Fruit fly (Drosophila melanogaster) whole organism, embryonic: ENCODE measurements around the gene CG4230.
A peak's percentile ranks its signal among the peaks of the same experiment; 100 is the strongest.

Source experiments
- Antp ChIP-seq: fragments of 200-800 bp; sonication (Bioruptor generic); optimal IDR thresholded peaks from 3 replicates; lab custom pipeline; 2016; ENCODE audit warnings: missing biosample characterization, missing genetic modification characterization
- B-H1 ChIP-seq: fragments of 200-800 bp; sonication (Bioruptor generic); IDR thresholded peaks from 3 replicates; pipeline ENCODE4 v1.3.6; 2022; ENCODE audit warnings: missing biosample characterization, missing genetic modification characterization
- BEAF-32 ChIP-seq: fragments of 200-800 bp; sonication (Bioruptor generic); optimal IDR thresholded peaks from 3 replicates; lab custom pipeline; 2017; ENCODE audit warnings: missing biosample characterization, missing genetic modification characterization, mild to moderate bottlenecking, moderate library complexity, missing genetic modification reagents
- CG10543 ChIP-seq: fragments of 200-800 bp; sonication (Bioruptor generic); optimal IDR thresholded peaks from 3 replicates; lab custom pipeline; 2017; ENCODE audit warnings: missing biosample characterization, mild to moderate bottlenecking, missing genetic modification characterization, moderate library complexity
- CG11456 ChIP-seq: fragments of 200-800 bp; sonication (Bioruptor generic); IDR thresholded peaks from 3 replicates; pipeline ENCODE4 v1.3.6; 2022; ENCODE audit warnings: missing biosample characterization, missing genetic modification characterization
- CG12391 ChIP-seq: fragments of 200-800 bp; sonication (Bioruptor generic); optimal IDR thresholded peaks from 3 replicates; lab custom pipeline; 2018; ENCODE audit warnings: missing biosample characterization, mild to moderate bottlenecking, missing genetic modification characterization, moderate library complexity
- CG12769 ChIP-seq: fragments of 200-800 bp; sonication (Bioruptor generic); optimal IDR thresholded peaks from 2 replicates; lab custom pipeline; 2019; ENCODE audit warnings: missing biosample characterization, mild to moderate bottlenecking, missing genetic modification characterization, moderate library complexity
- CG13287 ChIP-seq: fragments of 200-800 bp; sonication (Bioruptor generic); IDR thresholded peaks from 2 replicates; pipeline ENCODE4 v1.3.6; 2022; ENCODE audit warnings: missing biosample characterization, missing genetic modification characterization; ENCODE audit not compliant: partially characterized antibody
- CG1603 ChIP-seq: fragments of 200-800 bp; sonication (Bioruptor generic); optimal IDR thresholded peaks from 2 replicates; lab custom pipeline; 2019; ENCODE audit warnings: missing biosample characterization, mild to moderate bottlenecking, missing genetic modification characterization, moderate library complexity
- CG18619 ChIP-seq: fragments of 200-800 bp; sonication (Bioruptor generic); optimal IDR thresholded peaks from 3 replicates; lab custom pipeline; 2017; ENCODE audit warnings: missing biosample characterization, mild to moderate bottlenecking, missing genetic modification characterization
- CG2116 ChIP-seq: fragments of 200-800 bp; sonication (Bioruptor generic); optimal IDR thresholded peaks from 3 replicates; lab custom pipeline; 2018; ENCODE audit warnings: missing biosample characterization, mild to moderate bottlenecking, missing genetic modification characterization
- CG2120 ChIP-seq: fragments of 200-800 bp; sonication (Bioruptor generic); optimal IDR thresholded peaks from 3 replicates; lab custom pipeline; 2016; ENCODE audit warnings: missing biosample characterization, missing genetic modification characterization
- CG2678 ChIP-seq: fragments of 200-800 bp; sonication (Bioruptor generic); optimal IDR thresholded peaks from 3 replicates; lab custom pipeline; 2019; ENCODE audit warnings: missing biosample characterization, mild to moderate bottlenecking, missing genetic modification characterization, moderate library complexity
- CG2712 ChIP-seq: fragments of 200-800 bp; optimal IDR thresholded peaks from 3 replicates; lab custom pipeline; 2019; ENCODE audit warnings: missing biosample characterization, mild to moderate bottlenecking, missing genetic modification characterization, moderate library complexity
- CG30020 ChIP-seq: fragments of 200-800 bp; optimal IDR thresholded peaks from 2 replicates; lab custom pipeline; 2019; ENCODE audit warnings: missing biosample characterization, mild to moderate bottlenecking, missing genetic modification characterization, moderate library complexity
- CG30431 ChIP-seq: fragments of 200-800 bp; sonication (Bioruptor generic); optimal IDR thresholded peaks from 2 replicates; lab custom pipeline; 2017; ENCODE audit warnings: missing biosample characterization, missing genetic modification characterization
- CG32772 ChIP-seq: fragments of 200-800 bp; sonication (Bioruptor generic); IDR thresholded peaks from 2 replicates; pipeline ENCODE4 v1.3.6; 2022; ENCODE audit warnings: missing biosample characterization, missing genetic modification characterization
- CG42726 ChIP-seq: fragments of 200-800 bp; sonication (Bioruptor generic); IDR thresholded peaks from 2 replicates; pipeline ENCODE4 v1.3.6; 2022; ENCODE audit warnings: missing biosample characterization, missing genetic modification characterization; ENCODE audit not compliant: partially characterized antibody
- CG43689 ChIP-seq: fragments of 200-800 bp; sonication (Bioruptor generic); IDR thresholded peaks from 2 replicates; pipeline ENCODE4 v1.3.6; 2022; ENCODE audit warnings: missing biosample characterization, missing genetic modification characterization
- CG5953 ChIP-seq: fragments of 200-800 bp; sonication (Bioruptor generic); IDR thresholded peaks from 2 replicates; pipeline ENCODE4 v1.3.6; 2022; ENCODE audit warnings: missing biosample characterization, missing genetic modification characterization
- CG7745 ChIP-seq: fragments of 200-800 bp; sonication (Bioruptor generic); optimal IDR thresholded peaks from 2 replicates; lab custom pipeline; 2018; ENCODE audit warnings: missing biosample characterization, mild to moderate bottlenecking, missing genetic modification characterization, moderate library complexity
- CG8388 ChIP-seq: fragments of 200-800 bp; sonication (Bioruptor generic); optimal IDR thresholded peaks from 2 replicates; lab custom pipeline; 2019; ENCODE audit warnings: missing biosample characterization, mild to moderate bottlenecking, missing genetic modification characterization, moderate library complexity
- CG9437 ChIP-seq: fragments of 200-800 bp; sonication (Bioruptor generic); optimal IDR thresholded peaks from 2 replicates; lab custom pipeline; 2018; ENCODE audit warnings: missing biosample characterization, mild to moderate bottlenecking, missing genetic modification characterization
- Dll ChIP-seq: fragments of 200-800 bp; sonication (Bioruptor generic); IDR thresholded peaks from 4 replicates; pipeline ENCODE4 v1.3.6; 2022; ENCODE audit warnings: missing biosample characterization, missing genetic modification characterization; ENCODE audit not compliant: partially characterized antibody
- Doc2 ChIP-seq: fragments of 200-800 bp; sonication (Bioruptor generic); IDR thresholded peaks from 2 replicates; pipeline ENCODE4 v1.3.6; 2022; ENCODE audit warnings: missing biosample characterization, missing genetic modification characterization
- Ets97D ChIP-seq: fragments of 200-800 bp; sonication (Bioruptor generic); optimal IDR thresholded peaks from 3 replicates; lab custom pipeline; 2016; ENCODE audit warnings: missing biosample characterization, missing genetic modification characterization
- Gug ChIP-seq: fragments of 200-800 bp; sonication (Bioruptor generic); IDR thresholded peaks from 4 replicates; pipeline ENCODE4 v1.3.6; 2022; ENCODE audit warnings: missing biosample characterization, missing genetic modification characterization
- HLH54F ChIP-seq: fragments of 200-800 bp; sonication (Bioruptor generic); optimal IDR thresholded peaks from 3 replicates; lab custom pipeline; 2016; ENCODE audit warnings: missing biosample characterization, missing genetic modification characterization
- Lpt ChIP-seq: fragments of >200 bp; optimal IDR thresholded peaks from 2 replicates; lab custom pipeline; 2018; ENCODE audit warnings: missing biosample characterization, missing genetic modification characterization
- MBD-R2 ChIP-seq: fragments of 200-800 bp; sonication (Bioruptor generic); IDR thresholded peaks from 2 replicates; pipeline ENCODE4 v1.3.6; 2022; ENCODE audit warnings: missing biosample characterization, missing genetic modification characterization
- MTF-1 ChIP-seq: fragments of 200-800 bp; sonication (Bioruptor generic); optimal IDR thresholded peaks from 2 replicates; lab custom pipeline; 2018; ENCODE audit warnings: missing biosample characterization, mild to moderate bottlenecking, missing genetic modification characterization, borderline replicate concordance
- Max ChIP-seq: fragments of 200-800 bp; sonication (Bioruptor generic); optimal IDR thresholded peaks from 2 replicates; lab custom pipeline; 2016; ENCODE audit warnings: missing biosample characterization, mild to moderate bottlenecking, missing genetic modification characterization
- NFAT ChIP-seq: fragments of 200-800 bp; sonication (Bioruptor generic); IDR thresholded peaks from 2 replicates; pipeline ENCODE4 v1.3.6; 2022; ENCODE audit warnings: missing biosample characterization, missing genetic modification characterization
- Nf-YA ChIP-seq: fragments of 200-800 bp; sonication (Bioruptor generic); IDR thresholded peaks from 2 replicates; pipeline ENCODE4 v1.3.6; 2022; ENCODE audit warnings: missing biosample characterization, missing genetic modification characterization
- Rfx ChIP-seq: fragments of 200-800 bp; sonication (Bioruptor generic); IDR thresholded peaks from 2 replicates; pipeline ENCODE4 v1.3.6; 2022; ENCODE audit warnings: missing biosample characterization, missing genetic modification characterization
- cas ChIP-seq: fragments of 200-800 bp; sonication (Bioruptor generic); IDR thresholded peaks from 2 replicates; pipeline ENCODE4 v1.3.6; 2022; ENCODE audit warnings: missing biosample characterization, missing genetic modification characterization
- caup ChIP-seq: fragments of 200-800 bp; sonication (Bioruptor generic); optimal IDR thresholded peaks from 3 replicates; lab custom pipeline; 2017; ENCODE audit warnings: missing biosample characterization, mild to moderate bottlenecking, missing genetic modification characterization, moderate library complexity; ENCODE audit not compliant: severe bottlenecking
- corto ChIP-seq: fragments of 200-800 bp; sonication (Bioruptor generic); optimal IDR thresholded peaks from 2 replicates; lab custom pipeline; 2016; ENCODE audit warnings: missing biosample characterization, mild to moderate bottlenecking, missing genetic modification characterization, moderate library complexity
- da ChIP-seq: fragments of 200-800 bp; sonication (Bioruptor generic); optimal IDR thresholded peaks from 2 replicates; lab custom pipeline; 2016; ENCODE audit warnings: missing biosample characterization, missing genetic modification characterization
- dmrt99B ChIP-seq: fragments of 200-800 bp; sonication (Bioruptor generic); optimal IDR thresholded peaks from 2 replicates; lab custom pipeline; 2018; ENCODE audit warnings: missing biosample characterization, mild to moderate bottlenecking, missing genetic modification characterization, moderate library complexity
- lab ChIP-seq: fragments of 200-800 bp; sonication (Bioruptor generic); optimal IDR thresholded peaks from 3 replicates; lab custom pipeline; 2017; ENCODE audit warnings: missing biosample characterization, missing genetic modification characterization, mild to moderate bottlenecking, moderate library complexity, missing genetic modification reagents
- nerfin-1 ChIP-seq: fragments of 200-800 bp; sonication (Bioruptor generic); optimal IDR thresholded peaks from 3 replicates; lab custom pipeline; 2019; ENCODE audit warnings: missing biosample characterization, mild to moderate bottlenecking, missing genetic modification characterization, moderate library complexity
- onecut ChIP-seq: fragments of 200-800 bp; sonication (Bioruptor generic); IDR thresholded peaks from 2 replicates; pipeline ENCODE4 v1.3.6; 2022; ENCODE audit warnings: missing biosample characterization, missing genetic modification characterization
- pnt ChIP-seq: fragments of 200-800 bp; sonication (Bioruptor generic); optimal IDR thresholded peaks from 3 replicates; lab custom pipeline; 2016; ENCODE audit warnings: missing biosample characterization, missing genetic modification characterization
- rib ChIP-seq: fragments of 200-800 bp; sonication (Bioruptor generic); IDR thresholded peaks from 2 replicates; pipeline ENCODE4 v1.3.6; 2022; ENCODE audit warnings: missing biosample characterization, missing genetic modification characterization
- trh ChIP-seq: fragments of 200-800 bp; sonication (Bioruptor generic); optimal IDR thresholded peaks from 2 replicates; lab custom pipeline; 2016; ENCODE audit warnings: missing biosample characterization, missing genetic modification characterization
- tup ChIP-seq: fragments of 200-800 bp; sonication (Bioruptor generic); optimal IDR thresholded peaks from 2 replicates; lab custom pipeline; 2016; ENCODE audit warnings: missing biosample characterization, mild to moderate bottlenecking, missing genetic modification characterization, moderate library complexity

Gene CG4230

dm6 chr2L:5085561-5085960 is 10.5 kb upstream of the CG4230 start (continued):
- TF ChIP-seq lab (peak; percentile 37), CG8388 (GFP tag; lab: Kevin White, UChicago) (peak; percentile 16), Gug (GFP tag; lab: Robert Waterston, UW) (no peak), CG12391 (tag; lab: Kevin White, UChicago) (peak; percentile 21), CG2712 (tag; lab: Kevin White, UChicago) (peak; percentile 8)

dm6 chr2L:5086905-5087522 is 9.0 kb upstream of the CG4230 start:
- TF ChIP-seq tup (GFP tag; lab: Kevin White, UChicago) (peak; percentile 15), Max (GFP tag; lab: Kevin White, UChicago) (peak; percentile 79), CG9437 (peak; percentile 76), caup (peak; percentile 66), HLH54F (GFP tag; lab: Kevin White, UChicago) (peak; percentile 58), CG42726 (no peak), onecut (GFP tag; lab: Robert Waterston, UW) (peak; percentile 61), CG13287 (no peak), Doc2 (GFP tag; lab: Robert Waterston, UW) (no peak), Dll (GFP tag; lab: Robert Waterston, UW) (no peak), pnt (peak; percentile 60), CG32772 (GFP tag; lab: Robert Waterston, UW) (0 out of 2 replicates have a peak, but pooled peaks have one; percentile 30), NFAT (GFP tag; lab: Robert Waterston, UW) (no peak), Nf-YA (GFP tag; lab: Robert Waterston, UW) (0 out of 2 replicates have a peak, but pooled peaks have one; percentile 25), CG43689 (GFP tag; lab: Robert Waterston, UW) (peak; percentile 62; the same call in 1 of the 2 replicates), Lpt (GFP tag; lab: Kevin White, UChicago) (no peak), Antp (GFP tag; lab: Kevin White, UChicago) (peak; percentile 60), CG30020 (tag; lab: Kevin White, UChicago) (peak; percentile 15), Gug (GFP tag; lab: Robert Waterston, UW) (peak; percentile 41; the same call in 1 of the 4 replicates), CG10543 (peak; percentile 57), corto (GFP tag; lab: Kevin White, UChicago) (peak; percentile 54), CG11456 (GFP tag; lab: Robert Waterston, UW) (0 out of 3 replicates have a peak, but pooled peaks have one; percentile 7), CG2678 (tag; lab: Kevin White, UChicago) (peak; percentile 90), Rfx (GFP tag; lab: Robert Waterston, UW) (peak; percentile 54; the same call in 1 of the 2 replicates), B-H1 (GFP tag; lab: Robert Waterston, UW) (peak; percentile 37; the same call in 2 of the 3 replicates), BEAF-32 (GFP tag; lab: Kevin White, UChicago) (no peak), CG7745 (tag; lab: Kevin White, UChicago) (no peak), MBD-R2 (GFP tag; lab: Robert Waterston, UW) (no peak), da (GFP tag; lab: Kevin White, UChicago) (peak; percentile 42), trh (GFP tag; lab: Kevin White, UChicago) (peak; percentile 51), CG2120 (GFP tag; lab: Kevin White, UChicago) (peak; percentile 70), rib (GFP tag; lab: Robert Waterston, UW) (0 out of 2 replicates have a peak, but pooled peaks have one; percentile 33), CG18619 (peak; percentile 76), CG5953 (GFP tag; lab: Robert Waterston, UW) (peak; percentile 60; the same call in 1 of the 2 replicates), MTF-1 (GFP tag; lab: Kevin White, UChicago) (peak; percentile 32), dmrt99B (tag; lab: Kevin White, UChicago) (peak; percentile 90), CG1603 (tag; lab: Kevin White, UChicago) (peak; percentile 70), nerfin-1 (tag; lab: Kevin White, UChicago) (peak; percentile 76), cas (GFP tag; lab: Robert Waterston, UW) (no peak), CG2116 (GFP tag; lab: Kevin White, UChicago) (peak; percentile 54), CG30431 (GFP tag; lab: Kevin White, UChicago) (peak; percentile 60), CG12769 (tag; lab: Kevin White, UChicago) (peak; percentile 60), Ets97D (GFP tag; lab: Kevin White, UChicago) (peak; percentile 38)
